Worm (Caenorhabditis elegans) whole organism, L1 larva: ENCODE data around the gene nhr-107.

Experiments
- egl-27 ChIP-seq, 2 experiments: fragments of 150-350 bp in 1 of 2; sonication (generic microtip); optimal IDR thresholded peaks; 3 replicates each; lab custom pipeline; 2017 to 2018; ENCODE audit warnings: missing biosample characterization in 2 of 2, missing genetic modification characterization in 2 of 2, missing genetic modification reagents in 2 of 2
- nhr-71 ChIP-seq: sonication (generic microtip); optimal IDR thresholded peaks from 2 replicates; lab custom pipeline; 2016; ENCODE audit warnings: mild to moderate bottlenecking, missing genetic modification characterization, moderate library complexity, missing compliant biosample characterization

- TF ChIP-seq egl-27 (tag; optimal IDR thresholded peaks at IDR 0.05; lab: Kevin White, UChicago) (no peak), nhr-71 (tag; lab: Kevin White, UChicago) (no peak)
Measured at ce11 chrV:7005964-7006363, 9.1 kb upstream of the nhr-107 start, which contains the start of gene spig-10.
